Fruit fly (Drosophila melanogaster) whole organism, embryonic: ENCODE results near the gene baf.

Experiments
- Adf1 ChIP-seq: fragments of 200-800 bp; sonication (Bioruptor generic); IDR thresholded peaks from 2 replicates; pipeline ENCODE4 v1.3.6; 2022; ENCODE audit warnings: missing biosample characterization, missing genetic modification characterization
- B-H2 ChIP-seq: fragments of 200-800 bp; sonication (Bioruptor generic); optimal IDR thresholded peaks from 2 replicates; lab custom pipeline; 2018; ENCODE audit warnings: missing biosample characterization, mild to moderate bottlenecking, missing genetic modification characterization
- CG10147 ChIP-seq: fragments of 200-800 bp; sonication (Bioruptor generic); optimal IDR thresholded peaks from 2 replicates; lab custom pipeline; 2019; ENCODE audit warnings: missing biosample characterization, mild to moderate bottlenecking, missing genetic modification characterization, moderate library complexity
- CG10209 ChIP-seq: fragments of 200-800 bp; sonication (Bioruptor generic); optimal IDR thresholded peaks from 3 replicates; lab custom pipeline; 2017; ENCODE audit warnings: missing biosample characterization, mild to moderate bottlenecking, missing genetic modification characterization, missing genetic modification reagents
- CG11723 ChIP-seq: fragments of 200-800 bp; sonication (Bioruptor generic); optimal IDR thresholded peaks from 2 replicates; lab custom pipeline; 2017; ENCODE audit warnings: missing biosample characterization, mild to moderate bottlenecking, missing genetic modification characterization
- CG15073 ChIP-seq: fragments of 200-800 bp; sonication (Bioruptor generic); optimal IDR thresholded peaks from 2 replicates; lab custom pipeline; 2016; ENCODE audit warnings: missing biosample characterization, missing genetic modification characterization
- CG2120 ChIP-seq: fragments of 200-800 bp; sonication (Bioruptor generic); optimal IDR thresholded peaks from 3 replicates; lab custom pipeline; 2016; ENCODE audit warnings: missing biosample characterization, missing genetic modification characterization
- CG2202 ChIP-seq: fragments of 200-800 bp; sonication (Bioruptor generic); optimal IDR thresholded peaks from 2 replicates; lab custom pipeline; 2018; ENCODE audit warnings: missing biosample characterization, mild to moderate bottlenecking, missing genetic modification characterization
- CG32532 ChIP-seq: fragments of 200-800 bp; sonication (Bioruptor generic); IDR thresholded peaks from 2 replicates; pipeline ENCODE4 v1.3.6; 2022; ENCODE audit warnings: missing biosample characterization, missing genetic modification characterization
- CG3726 ChIP-seq: fragments of 200-800 bp; sonication (Bioruptor generic); IDR thresholded peaks from 3 replicates; pipeline ENCODE4, ENCODE4 v1.3.6; 2022; ENCODE audit warnings: missing biosample characterization, missing genetic modification characterization
- CG4707 ChIP-seq: fragments of 200-800 bp; sonication (Bioruptor generic); optimal IDR thresholded peaks from 2 replicates; lab custom pipeline; 2018; ENCODE audit warnings: missing biosample characterization, mild to moderate bottlenecking, missing genetic modification characterization, moderate library complexity
- CG6654 ChIP-seq: fragments of 200-800 bp; sonication (Bioruptor generic); optimal IDR thresholded peaks from 2 replicates; lab custom pipeline; 2017; ENCODE audit warnings: missing biosample characterization, mild to moderate bottlenecking, missing genetic modification characterization
- CG6765 ChIP-seq: fragments of 200-800 bp; sonication (Bioruptor generic); optimal IDR thresholded peaks from 3 replicates; lab custom pipeline; 2017; ENCODE audit warnings: missing biosample characterization, mild to moderate bottlenecking, missing genetic modification characterization
- CG7786 ChIP-seq: fragments of 200-800 bp; sonication (Bioruptor generic); optimal IDR thresholded peaks from 2 replicates; lab custom pipeline; 2016; ENCODE audit warnings: missing biosample characterization, missing genetic modification characterization
- CTCF ChIP-seq: fragments of 200-800 bp; sonication (Bioruptor generic); optimal IDR thresholded peaks from 2 replicates; lab custom pipeline; 2017; ENCODE audit warnings: missing biosample characterization, mild to moderate bottlenecking, missing genetic modification characterization, moderate library complexity
- Chrac-16 ChIP-seq: fragments of 200-800 bp; sonication (Bioruptor generic); optimal IDR thresholded peaks from 3 replicates; lab custom pipeline; 2016; ENCODE audit warnings: missing biosample characterization, missing genetic modification characterization
- E2f1 ChIP-seq: fragments of 200-800 bp; sonication (Bioruptor generic); IDR thresholded peaks from 2 replicates; pipeline ENCODE4 v1.3.6; 2022; ENCODE audit warnings: missing biosample characterization, missing genetic modification characterization
- E2f2 ChIP-seq: fragments of 200-800 bp; sonication (Bioruptor generic); IDR thresholded peaks from 2 replicates; pipeline ENCODE4 v1.3.6; 2022; ENCODE audit warnings: missing biosample characterization, missing genetic modification characterization
- Fer2 ChIP-seq: fragments of 200-800 bp; sonication (Bioruptor generic); optimal IDR thresholded peaks from 2 replicates; lab custom pipeline; 2018; ENCODE audit warnings: missing biosample characterization, mild to moderate bottlenecking, missing genetic modification characterization, moderate library complexity
- Kr ChIP-seq: fragments of 200-800 bp; sonication (Bioruptor generic); optimal IDR thresholded peaks from 2 replicates; lab custom pipeline; 2017; ENCODE audit warnings: missing biosample characterization, mild to moderate bottlenecking, missing genetic modification characterization
- Mad ChIP-seq: fragments of 200-800 bp; sonication (Bioruptor generic); optimal IDR thresholded peaks from 2 replicates; lab custom pipeline; 2016; ENCODE audit warnings: missing biosample characterization, missing genetic modification characterization
- Nf-YC ChIP-seq: fragments of 200-800 bp; optimal IDR thresholded peaks from 3 replicates; lab custom pipeline; 2019; ENCODE audit warnings: missing biosample characterization, mild to moderate bottlenecking, missing genetic modification characterization, moderate library complexity
- Oaz ChIP-seq: fragments of 200-800 bp; sonication (Bioruptor generic); IDR thresholded peaks from 2 replicates; pipeline ENCODE4 v1.3.6; 2022; ENCODE audit warnings: missing biosample characterization, missing genetic modification characterization
- Ptx1 ChIP-seq: fragments of 200-800 bp; sonication (Bioruptor generic); IDR thresholded peaks from 2 replicates; pipeline ENCODE4 v1.3.6; 2022; ENCODE audit warnings: missing biosample characterization, missing genetic modification characterization
- Sry-β ChIP-seq: fragments of 200-800 bp; sonication (Bioruptor generic); optimal IDR thresholded peaks from 2 replicates; lab custom pipeline; 2018; ENCODE audit warnings: missing biosample characterization, mild to moderate bottlenecking, missing genetic modification characterization, moderate library complexity
- TFAM ChIP-seq: fragments of 200-800 bp; sonication (Bioruptor generic); optimal IDR thresholded peaks from 2 replicates; lab custom pipeline; 2017; ENCODE audit warnings: missing biosample characterization, missing genetic modification characterization, inconsistent platforms
- YL-1 ChIP-seq: fragments of 200-800 bp; sonication (Bioruptor generic); optimal IDR thresholded peaks from 3 replicates; lab custom pipeline; 2017; ENCODE audit warnings: missing biosample characterization, mild to moderate bottlenecking, missing genetic modification characterization
- bigmax ChIP-seq: fragments of 200-800 bp; sonication (Bioruptor generic); optimal IDR thresholded peaks from 2 replicates; lab custom pipeline; 2018; ENCODE audit warnings: missing biosample characterization, mild to moderate bottlenecking, missing genetic modification characterization
- cg ChIP-seq: fragments of 200-800 bp; sonication (Bioruptor generic); optimal IDR thresholded peaks from 3 replicates; lab custom pipeline; 2019; ENCODE audit warnings: missing biosample characterization, mild to moderate bottlenecking, missing genetic modification characterization, moderate library complexity
- croc ChIP-seq: fragments of 200-800 bp; sonication (Bioruptor generic); conservative IDR thresholded peaks from 3 replicates; pipeline ENCODE4 v1.3.6; 2022; ENCODE audit warnings: missing biosample characterization, missing genetic modification characterization
- cwo ChIP-seq: fragments of 200-800 bp; sonication (Bioruptor generic); optimal IDR thresholded peaks from 3 replicates; lab custom pipeline; 2017; ENCODE audit warnings: missing biosample characterization, missing genetic modification characterization, mild to moderate bottlenecking, moderate library complexity, missing genetic modification reagents
- dimm ChIP-seq: fragments of 200-800 bp; sonication (Bioruptor generic); IDR thresholded peaks from 2 replicates; pipeline ENCODE4 v1.3.6; 2022; ENCODE audit warnings: missing biosample characterization, missing genetic modification characterization
- eve ChIP-seq, 2 experiments: fragments of >200 bp; optimal IDR thresholded peaks; 2 replicates each; lab custom pipeline; 2017; ENCODE audit warnings: missing biosample characterization in 2 of 2, missing genetic modification characterization in 2 of 2
- gcm ChIP-seq: fragments of 200-800 bp; sonication (Bioruptor generic); optimal IDR thresholded peaks from 2 replicates; lab custom pipeline; 2019; ENCODE audit warnings: missing biosample characterization, mild to moderate bottlenecking, missing genetic modification characterization, moderate library complexity
- ind ChIP-seq: fragments of 200-800 bp; sonication (Bioruptor generic); optimal IDR thresholded peaks from 3 replicates; lab custom pipeline; 2016; ENCODE audit warnings: missing biosample characterization, missing genetic modification characterization
- jumu ChIP-seq: fragments of 200-800 bp; sonication (Bioruptor generic); optimal IDR thresholded peaks from 3 replicates; lab custom pipeline; 2016; ENCODE audit warnings: missing biosample characterization, missing genetic modification characterization
- kah ChIP-seq: fragments of 200-800 bp; sonication (Bioruptor generic); optimal IDR thresholded peaks from 2 replicates; lab custom pipeline; 2018; ENCODE audit warnings: missing biosample characterization, mild to moderate bottlenecking, missing genetic modification characterization
- kay ChIP-seq: fragments of 200-800 bp; sonication (Bioruptor generic); optimal IDR thresholded peaks from 2 replicates; lab custom pipeline; 2016; ENCODE audit warnings: missing biosample characterization, missing genetic modification characterization
- kni ChIP-seq: fragments of 200-800 bp; sonication (Bioruptor generic); optimal IDR thresholded peaks from 3 replicates; lab custom pipeline; 2017; ENCODE audit warnings: mild to moderate bottlenecking, missing biosample characterization, missing genetic modification reagents, missing genetic modification characterization
- nom ChIP-seq: fragments of 200-800 bp; sonication (Bioruptor generic); optimal IDR thresholded peaks from 2 replicates; lab custom pipeline; 2017; ENCODE audit warnings: missing biosample characterization, missing genetic modification characterization, mild to moderate bottlenecking, moderate library complexity, missing genetic modification reagents
- peb ChIP-seq: fragments of 200-800 bp; sonication (Bioruptor generic); IDR thresholded peaks from 2 replicates; pipeline ENCODE4 v1.3.6; 2022; ENCODE audit warnings: missing biosample characterization, missing genetic modification characterization
- scrt ChIP-seq: fragments of 200-800 bp; sonication (Bioruptor generic); optimal IDR thresholded peaks from 2 replicates; lab custom pipeline; 2018; ENCODE audit warnings: missing biosample characterization, mild to moderate bottlenecking, missing genetic modification characterization, moderate library complexity
- sens-2 ChIP-seq: fragments of 200-800 bp; sonication (Bioruptor generic); IDR thresholded peaks from 2 replicates; pipeline ENCODE4 v1.3.6; 2022; ENCODE audit warnings: missing biosample characterization, missing genetic modification characterization
- shn ChIP-seq: fragments of 200-800 bp; sonication (Bioruptor generic); optimal IDR thresholded peaks from 3 replicates; lab custom pipeline; 2016; ENCODE audit warnings: missing biosample characterization, missing genetic modification characterization
- slp2 ChIP-seq: fragments of 200-800 bp; sonication (Bioruptor generic); optimal IDR thresholded peaks from 2 replicates; lab custom pipeline; 2016; ENCODE audit warnings: missing biosample characterization, missing genetic modification characterization
- sna ChIP-seq: fragments of 200-800 bp; sonication (Bioruptor generic); IDR thresholded peaks from 2 replicates; pipeline ENCODE4 v1.3.6; 2022; ENCODE audit warnings: missing biosample characterization, missing genetic modification characterization; ENCODE audit not compliant: partially characterized antibody
- stwl ChIP-seq: fragments of 200-800 bp; sonication (Bioruptor generic); optimal IDR thresholded peaks from 3 replicates; lab custom pipeline; 2018; ENCODE audit warnings: missing biosample characterization, mild to moderate bottlenecking, missing genetic modification characterization, moderate library complexity
- tup ChIP-seq: fragments of 200-800 bp; sonication (Bioruptor generic); optimal IDR thresholded peaks from 2 replicates; lab custom pipeline; 2016; ENCODE audit warnings: missing biosample characterization, mild to moderate bottlenecking, missing genetic modification characterization, moderate library complexity
- twi ChIP-seq: fragments of 200-800 bp; optimal IDR thresholded peaks from 2 replicates; lab custom pipeline; 2019; ENCODE audit warnings: missing biosample characterization, mild to moderate bottlenecking, missing genetic modification characterization, moderate library complexity
- tx ChIP-seq: fragments of 200-800 bp; sonication (Bioruptor generic); optimal IDR thresholded peaks from 2 replicates; lab custom pipeline; 2016; ENCODE audit warnings: missing biosample characterization, missing genetic modification characterization
- zen ChIP-seq: fragments of 200-800 bp; sonication (Bioruptor generic); optimal IDR thresholded peaks from 3 replicates; lab custom pipeline; 2018; ENCODE audit warnings: missing biosample characterization, mild to moderate bottlenecking, missing genetic modification characterization, moderate library complexity

The baf gene

DNA sequence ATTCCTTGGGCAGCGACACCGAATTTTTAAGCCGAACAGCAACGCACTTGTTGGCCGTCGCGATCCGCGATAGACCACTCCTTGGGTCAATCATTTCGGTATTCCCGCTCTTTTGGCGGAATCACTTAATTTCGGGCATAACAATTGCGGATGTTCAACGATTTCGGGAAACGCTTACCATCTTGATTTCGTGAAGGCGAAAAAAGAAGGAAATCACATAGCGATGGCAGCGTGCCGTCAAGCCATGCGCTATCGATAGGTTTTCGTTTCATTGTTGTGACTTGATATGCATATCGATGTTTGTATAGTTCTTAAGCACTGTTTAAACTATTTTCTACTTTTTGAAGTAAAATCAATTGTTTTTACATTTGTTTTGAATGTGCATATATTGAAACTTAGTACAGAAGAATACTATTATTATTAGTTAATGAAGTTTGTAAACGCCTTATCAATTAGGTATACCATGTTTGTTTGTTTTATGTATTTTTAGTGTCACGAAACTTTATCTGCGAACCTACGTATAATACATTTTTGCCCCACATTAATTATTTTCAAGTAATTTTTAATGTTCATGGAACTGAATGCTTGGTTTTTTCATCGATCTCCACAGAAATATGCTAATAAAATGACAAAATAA is 13.5 kb downstream of the baf start, which contains the start of gene RpL36A (continued):
- TF ChIP-seq kah (GFP tag; lab: Kevin White, UChicago) (peak; percentile 44), slp2 (GFP tag; lab: Kevin White, UChicago) (peak; percentile 33), CTCF (GFP tag; lab: Kevin White, UChicago) (peak; percentile 42), cg (GFP tag; lab: Kevin White, UChicago) (no peak), twi (tag; lab: Kevin White, UChicago) (peak; percentile 4), tx (GFP tag; lab: Kevin White, UChicago) (no peak), gcm (GFP tag; lab: Kevin White, UChicago) (peak; percentile 54), YL-1 (GFP tag; lab: Kevin White, UChicago) (peak; percentile 91), CG6654 (GFP tag; lab: Kevin White, UChicago) (no peak), Adf1 (GFP tag; lab: Robert Waterston, UW) (peak; percentile 22; the same call in 1 of the 2 replicates), tup (GFP tag; lab: Kevin White, UChicago) (no peak), CG2120 (GFP tag; lab: Kevin White, UChicago) (peak; percentile 57), CG7786 (GFP tag; lab: Kevin White, UChicago) (peak; percentile 35), Fer2 (tag; lab: Kevin White, UChicago) (no peak), peb (GFP tag; lab: Robert Waterston, UW) (no peak), E2f1 (GFP tag; lab: Robert Waterston, UW) (peak; percentile 13; the same call in 1 of the 2 replicates), CG32532 (GFP tag; lab: Robert Waterston, UW) (peak; percentile 66), cwo (GFP tag; lab: Kevin White, UChicago) (no peak), CG4707 (peak; percentile 61), E2f2 (peak; percentile 50), Ptx1 (GFP tag; lab: Robert Waterston, UW) (peak; percentile 47), Mad (no peak), CG6765 (GFP tag; lab: Kevin White, UChicago) (peak; percentile 81), kay (GFP tag; lab: Kevin White, UChicago) (no peak), stwl (tag; lab: Kevin White, UChicago) (no peak), B-H2 (GFP tag; lab: Kevin White, UChicago) (peak; percentile 81), CG10209 (GFP tag; lab: Kevin White, UChicago) (peak; percentile 42), croc (GFP tag; lab: Robert Waterston, UW) (no peak), CG15073 (GFP tag; lab: Kevin White, UChicago) (no peak), sna (GFP tag; lab: Robert Waterston, UW) (0 out of 2 replicates have a peak, but pooled peaks have one; percentile 22), CG11723 (GFP tag; lab: Kevin White, UChicago) (peak; percentile 46), CG2202 (peak; percentile 36), CG3726 (GFP tag; lab: Robert Waterston, UW) (no peak), Oaz (GFP tag; lab: Robert Waterston, UW) (no peak), shn (peak; percentile 46), zen (tag; lab: Kevin White, UChicago) (peak; percentile 8), jumu (GFP tag; lab: Kevin White, UChicago) (no peak), Chrac-16 (GFP tag; lab: Kevin White, UChicago) (peak; percentile 41), Nf-YC (no peak), kni (GFP tag; lab: Kevin White, UChicago) (no peak), TFAM (no peak), nom (GFP tag; lab: Kevin White, UChicago) (peak; percentile 77), Kr (GFP tag; lab: Kevin White, UChicago) (no peak), ind (GFP tag; lab: Kevin White, UChicago) (peak; percentile 36), dimm (GFP tag; lab: Robert Waterston, UW) (no peak), sens-2 (GFP tag; lab: Robert Waterston, UW) (peak; percentile 42), CG10147 (GFP tag; lab: Kevin White, UChicago) (no peak), Sry-β (GFP tag; lab: Kevin White, UChicago) (no peak), scrt (GFP tag; lab: Kevin White, UChicago) (no peak), bigmax (GFP tag; lab: Kevin White, UChicago) (peak; percentile 4), eve (GFP tag; optimal IDR thresholded peaks at IDR 0.05; lab: Kevin White, UChicago) (no peak)
